Fruit fly (Drosophila melanogaster): ENCODE data around the gene CG8750.

CG8750 gene

DNA sequence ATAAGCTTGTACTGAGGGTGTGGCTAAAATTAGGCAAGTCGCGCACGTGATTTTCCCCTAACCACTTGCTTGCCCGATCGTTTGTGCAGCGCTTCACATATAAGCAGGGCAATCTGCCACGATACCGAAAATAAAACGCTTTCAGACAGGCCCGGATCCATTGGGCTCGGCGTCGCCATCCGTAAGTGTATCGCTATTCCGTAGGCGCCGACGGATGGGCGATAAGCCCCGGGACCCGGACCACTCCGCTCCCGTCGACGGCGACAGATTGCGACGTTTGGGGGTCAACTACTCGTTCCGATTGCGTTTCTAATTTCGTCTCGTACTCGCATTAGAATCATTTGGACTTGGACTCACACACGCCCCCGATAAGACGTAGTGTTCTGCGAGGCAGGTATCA, 19.6 kb upstream of the CG8750 start (continued):
- TF ChIP-seq sqz (GFP tag; optimal IDR thresholded peaks at IDR 0.05), result no peak
- TF ChIP-seq nmo (GFP tag; optimal IDR thresholded peaks at IDR 0.05), result peak; percentile 72
- peak; percentile 90 for TF ChIP-seq Bgb (GFP tag; IDR thresholded peaks at IDR 0.05; ENCODE audit: partially characterized antibody)
- TF ChIP-seq CG2875 (GFP tag; optimal IDR thresholded peaks at IDR 0.05), result peak; percentile 59
- TF ChIP-seq H15 (GFP tag; IDR thresholded peaks at IDR 0.05), result peak; percentile 86
- peak; percentile 63 for TF ChIP-seq CG1529 (GFP tag; optimal IDR thresholded peaks at IDR 0.05)
- peak; percentile 78 for TF ChIP-seq en (GFP tag; optimal IDR thresholded peaks at IDR 0.05)
- peak; percentile 85 for TF ChIP-seq Mad (GFP tag; optimal IDR thresholded peaks at IDR 0.05)
- peak; percentile 90 for TF ChIP-seq CG7839 (tag; optimal IDR thresholded peaks at IDR 0.05)
- TF ChIP-seq CG16813 (GFP tag; IDR thresholded peaks at IDR 0.05; ENCODE audit: partially characterized antibody), result peak; percentile 71
- peak; percentile 1 for TF ChIP-seq MESR4 (GFP tag; optimal IDR thresholded peaks at IDR 0.05)
- TF ChIP-seq tio (GFP tag; optimal IDR thresholded peaks at IDR 0.05), result peak; percentile 52
- peak; percentile 79 for TF ChIP-seq sim (GFP tag; IDR thresholded peaks at IDR 0.05)
- TF ChIP-seq Ets65A (GFP tag), result peak; percentile 97
- peak; percentile 87 for TF ChIP-seq CG13424 (tag; optimal IDR thresholded peaks at IDR 0.05)
- no peak for TF ChIP-seq Nf-YA (GFP tag; IDR thresholded peaks at IDR 0.05)
- peak; percentile 90 for TF ChIP-seq shn (GFP tag; optimal IDR thresholded peaks at IDR 0.05)
- peak; percentile 89 for TF ChIP-seq CG8944 (GFP tag; optimal IDR thresholded peaks at IDR 0.05)
- no peak for TF ChIP-seq CG15601 (tag; optimal IDR thresholded peaks at IDR 0.05)
- TF ChIP-seq CG12219 (GFP tag; optimal IDR thresholded peaks at IDR 0.05), result peak; percentile 75
- TF ChIP-seq ro (GFP tag; IDR thresholded peaks at IDR 0.05), result no peak
- no peak for TF ChIP-seq tll (GFP tag; optimal IDR thresholded peaks at IDR 0.05)
- TF ChIP-seq CG1792 (GFP tag; optimal IDR thresholded peaks at IDR 0.05), result no peak
- TF ChIP-seq pzg (GFP tag; optimal IDR thresholded peaks at IDR 0.05), result no peak
- TF ChIP-seq mld (GFP tag; IDR thresholded peaks at IDR 0.05; ENCODE audit: partially characterized antibody), result 0 out of 3 replicates have a peak, but pooled peaks have one; percentile 31

DNA sequence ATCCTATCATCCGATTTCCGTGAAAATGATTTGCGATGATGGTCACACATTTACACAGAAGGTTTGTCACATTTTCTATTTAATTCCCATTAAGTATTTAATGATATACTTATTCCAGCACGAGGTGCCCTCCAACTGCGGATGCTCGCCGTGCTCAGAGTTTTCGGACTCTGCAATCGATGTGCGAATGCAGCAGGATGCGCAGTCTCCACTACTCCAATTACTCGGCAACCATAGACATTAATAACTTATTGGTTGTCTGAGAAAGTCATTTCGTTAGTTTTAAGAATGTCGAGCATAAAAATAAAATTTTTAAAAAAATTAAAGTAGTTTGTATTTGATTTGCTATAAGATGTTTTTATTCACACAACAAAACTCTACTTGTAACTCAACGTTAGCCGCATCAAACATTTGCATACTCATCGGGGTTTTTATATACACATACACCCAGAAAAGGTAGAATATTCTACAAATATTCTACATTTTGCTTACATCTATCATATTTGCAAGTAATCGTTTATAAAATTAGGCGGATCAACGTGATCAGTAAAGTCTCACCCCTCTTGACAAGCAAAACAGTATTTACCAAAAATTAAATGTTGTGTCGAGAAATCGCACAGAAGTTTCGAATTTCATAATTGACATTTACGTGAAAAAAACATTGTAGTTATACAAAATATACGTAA, 17.0 kb upstream of the CG8750 start:
- peak; percentile 61; the same call in 1 of the 2 replicates for TF ChIP-seq Bgb (GFP tag; IDR thresholded peaks at IDR 0.05; ENCODE audit: partially characterized antibody)
- TF ChIP-seq Bdp1 (GFP tag; optimal IDR thresholded peaks at IDR 0.05), result no peak
- no peak for TF ChIP-seq sc (optimal IDR thresholded peaks at IDR 0.05)
- TF ChIP-seq sc (GFP tag; optimal IDR thresholded peaks at IDR 0.05), result no peak
- TF ChIP-seq Pdp1 (GFP tag; optimal IDR thresholded peaks at IDR 0.05), result no peak
- no peak for TF ChIP-seq chm (GFP tag; IDR thresholded peaks at IDR 0.05)
- no peak for TF ChIP-seq jumu (GFP tag; optimal IDR thresholded peaks at IDR 0.05)
- TF ChIP-seq CTCF (GFP tag; optimal IDR thresholded peaks at IDR 0.05), result peak; percentile 79
- no peak for TF ChIP-seq CG7786 (GFP tag; optimal IDR thresholded peaks at IDR 0.05)
- TF ChIP-seq Lhr (GFP tag; optimal IDR thresholded peaks at IDR 0.05), result no peak
- TF ChIP-seq pita (GFP tag; optimal IDR thresholded peaks at IDR 0.05), result peak; percentile 43
- TF ChIP-seq Scr (GFP tag; IDR thresholded peaks at IDR 0.05; ENCODE audit: partially characterized antibody), result 0 out of 2 replicates have a peak, but pooled peaks have one; percentile 17
- no peak for TF ChIP-seq grn (GFP tag; optimal IDR thresholded peaks at IDR 0.05)
- no peak for TF ChIP-seq CG18262 (tag; optimal IDR thresholded peaks at IDR 0.05)
- peak; percentile 55; the same call in 2 of the 3 replicates for TF ChIP-seq CG16813 (GFP tag; IDR thresholded peaks at IDR 0.05; ENCODE audit: partially characterized antibody)
- 0 out of 2 replicates have a peak, but pooled peaks have one; percentile 37 for TF ChIP-seq CG42726 (GFP tag; IDR thresholded peaks at IDR 0.05; ENCODE audit: partially characterized antibody)
- no peak for TF ChIP-seq CG14441 (GFP tag; IDR thresholded peaks at IDR 0.05)
- TF ChIP-seq H2.0 (GFP tag; IDR thresholded peaks at IDR 0.05), result no peak
- peak; percentile 3 for TF ChIP-seq zen (tag; optimal IDR thresholded peaks at IDR 0.05)
- TF ChIP-seq amos (GFP tag; IDR thresholded peaks at IDR 0.05; ENCODE audit: partially characterized antibody), result peak; percentile 66
- no peak for TF ChIP-seq CG4404 (GFP tag; IDR thresholded peaks at IDR 0.05)
- peak; percentile 72 for TF ChIP-seq CG3995 (GFP tag; optimal IDR thresholded peaks at IDR 0.05)
- no peak for TF ChIP-seq ac (GFP tag; optimal IDR thresholded peaks at IDR 0.05)
- 0 out of 2 replicates have a peak, but pooled peaks have one; percentile 11 for TF ChIP-seq bbx (GFP tag; IDR thresholded peaks at IDR 0.05; ENCODE audit: partially characterized antibody)
- TF ChIP-seq kah (GFP tag; optimal IDR thresholded peaks at IDR 0.05), result no peak
- no peak for TF ChIP-seq ham (GFP tag; IDR thresholded peaks at IDR 0.05)
- TF ChIP-seq CG3163 (GFP tag; optimal IDR thresholded peaks at IDR 0.05), result no peak

Data from whole organism, embryonic.